Worm (Caenorhabditis elegans) whole organism, L4/young adult: ENCODE measurements around the gene F10G7.12.

Experiments
- W03F9.2 ChIP-seq: fragments of 150-350 bp; optimal IDR thresholded peaks from 2 replicates; lab custom pipeline; 2014; ENCODE audit warnings: missing biosample characterization, missing genetic modification characterization
- dao-5 ChIP-seq: sonication (generic microtip); optimal IDR thresholded peaks from 2 replicates; lab custom pipeline; 2016; ENCODE audit warnings: missing genotype, missing genetic modification characterization, moderate library complexity, missing compliant biosample characterization
- him-1 ChIP-seq: sonication (generic microtip); optimal IDR thresholded peaks from 2 replicates; lab custom pipeline; 2016; ENCODE audit warnings: missing genotype, missing genetic modification reagents, missing genetic modification characterization, missing compliant biosample characterization

The F10G7.12 gene

DNA sequence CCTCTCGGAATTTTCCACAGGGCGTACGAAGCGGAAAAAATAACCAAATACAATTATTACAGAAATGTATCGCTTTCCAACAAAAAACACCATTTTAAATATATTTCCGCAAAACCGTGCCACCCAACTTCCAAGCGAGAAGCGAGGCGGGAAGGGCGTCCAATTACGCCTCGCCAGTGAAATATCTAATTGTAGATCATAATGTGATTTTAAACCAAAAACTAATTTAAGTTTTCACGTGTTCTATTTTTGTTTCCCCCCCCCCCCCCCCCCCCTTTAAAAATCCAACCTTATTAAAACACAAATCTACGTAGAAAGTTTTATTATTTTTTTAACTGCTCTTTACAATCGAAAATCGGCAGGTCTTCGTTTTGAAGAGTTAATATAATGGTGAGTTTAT lies at the start of gene F10G7.12:
Gene F10G7.12, plus strand, starts transcription at position 301 of the 400 bp plus-strand sequence.
- no peak for TF ChIP-seq dao-5 (tag; lab: Kevin White, UChicago)
- TF ChIP-seq him-1 (tag; lab: Kevin White, UChicago) = no peak
- no peak for TF ChIP-seq W03F9.2 (tag; lab: Kevin White, UChicago)

DNA sequence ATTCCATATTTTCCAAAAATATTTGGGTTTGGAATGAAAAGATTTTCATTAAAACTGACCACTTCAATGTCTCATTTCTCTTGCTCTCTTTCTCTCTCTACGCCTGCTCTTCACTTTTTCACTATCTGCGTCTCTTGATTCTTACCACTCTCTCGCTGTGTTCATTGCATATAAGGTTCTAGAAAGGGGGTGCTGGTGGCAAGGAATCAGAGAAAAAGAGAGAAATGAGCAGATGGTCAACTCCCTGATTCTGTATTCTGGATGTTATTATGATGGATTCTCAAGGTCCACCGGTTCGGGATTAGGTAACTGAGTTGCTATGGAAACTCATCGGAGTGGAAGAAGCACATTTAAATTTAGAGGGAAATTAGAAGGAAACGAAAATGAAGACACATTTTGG lies 48.8 kb upstream of the F10G7.12 start:
- TF ChIP-seq dao-5 (tag; lab: Kevin White, UChicago) (no peak), him-1 (tag; lab: Kevin White, UChicago) (no peak), W03F9.2 (tag; lab: Kevin White, UChicago) (no peak)

DNA sequence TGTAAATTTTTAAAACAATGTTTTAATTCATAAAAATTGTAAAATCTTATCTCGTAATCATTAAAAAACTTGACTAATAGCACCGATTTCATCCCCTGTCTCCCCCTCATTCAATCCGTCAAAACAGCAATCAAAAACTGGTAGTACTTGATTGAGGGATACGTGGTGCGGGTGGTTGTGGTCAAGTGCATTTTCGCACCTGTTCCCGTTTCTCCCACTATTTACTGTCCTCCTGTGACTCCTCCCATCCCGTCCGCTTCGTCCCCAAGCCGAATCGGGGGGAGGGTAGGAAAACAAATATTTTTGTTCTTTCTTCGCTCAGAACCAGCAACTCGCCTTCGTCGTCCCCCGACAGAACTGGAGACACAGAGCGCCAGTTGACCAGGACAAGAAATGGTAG lies 40.8 kb upstream of the F10G7.12 start, which contains the start of gene lgc-27:
Gene lgc-27, plus strand, starts transcription at position 301 of the 400 bp plus-strand sequence.
- no peak for TF ChIP-seq W03F9.2 (tag; lab: Kevin White, UChicago)

DNA sequence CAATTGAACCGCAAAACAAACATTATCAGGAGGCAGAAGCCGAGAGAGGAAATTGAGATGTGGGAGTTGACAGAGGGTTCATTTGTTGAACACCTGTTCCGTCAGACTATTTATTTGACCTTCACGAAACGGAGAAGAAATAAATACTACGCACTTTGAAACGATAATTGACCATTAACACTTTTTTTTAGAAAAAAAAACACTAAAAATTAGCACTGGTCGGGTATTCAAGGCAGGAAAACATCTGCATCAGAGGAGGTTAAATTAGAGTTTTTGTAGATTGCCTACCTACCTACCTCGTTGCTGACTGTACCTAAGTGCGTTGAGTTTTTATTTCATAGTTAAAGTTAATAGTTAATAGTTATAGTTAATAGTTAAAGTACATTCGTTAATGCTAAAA lies 39.5 kb upstream of the F10G7.12 start:
- no peak for TF ChIP-seq dao-5 (tag; lab: Kevin White, UChicago)

DNA sequence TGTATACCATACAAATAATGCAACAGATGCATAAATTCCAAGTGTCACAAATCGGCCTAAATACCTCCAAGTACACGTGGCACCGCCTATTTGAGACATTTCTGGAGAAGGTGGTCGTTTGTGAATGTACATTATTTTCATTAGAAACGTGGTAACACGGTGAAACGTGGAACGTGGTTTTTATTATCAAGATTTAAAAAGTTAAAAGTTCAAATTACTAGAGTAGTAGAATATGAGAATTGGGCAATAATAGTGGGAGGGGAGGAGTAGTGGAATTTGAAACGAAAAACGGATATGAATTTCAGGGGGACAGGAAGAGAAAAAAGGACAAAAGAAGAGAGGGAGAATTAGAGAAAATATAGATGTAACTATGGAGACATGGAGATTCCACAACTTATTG lies 33.7 kb upstream of the F10G7.12 start, which contains the start of gene fut-6:
Gene fut-6, minus strand, starts transcription at position 101 of the 400 bp plus-strand sequence.
- no peak for TF ChIP-seq W03F9.2 (tag; lab: Kevin White, UChicago)
- no peak for TF ChIP-seq dao-5 (tag; lab: Kevin White, UChicago)

DNA sequence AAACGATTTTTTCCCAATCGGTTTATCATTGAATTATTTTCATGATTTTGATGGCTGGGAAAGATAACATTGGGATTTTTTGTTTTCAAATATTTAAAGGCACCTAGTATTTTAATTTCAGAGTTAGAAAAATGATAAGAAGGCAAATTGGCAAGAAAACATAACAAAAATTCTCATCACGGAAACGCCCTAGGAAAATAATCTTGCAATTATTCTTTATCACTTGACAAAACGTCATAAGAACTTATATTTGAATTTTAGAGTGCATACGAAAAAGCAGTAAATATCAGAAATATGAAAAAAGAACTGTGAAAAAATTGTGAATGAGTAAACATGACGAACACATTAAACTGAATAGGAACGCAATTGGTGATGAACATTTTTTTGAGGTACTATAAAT lies 32.2 kb upstream of the F10G7.12 start:
- TF ChIP-seq W03F9.2 (tag; lab: Kevin White, UChicago) (no peak), him-1 (tag; lab: Kevin White, UChicago) (no peak), dao-5 (tag; lab: Kevin White, UChicago) (no peak)

DNA sequence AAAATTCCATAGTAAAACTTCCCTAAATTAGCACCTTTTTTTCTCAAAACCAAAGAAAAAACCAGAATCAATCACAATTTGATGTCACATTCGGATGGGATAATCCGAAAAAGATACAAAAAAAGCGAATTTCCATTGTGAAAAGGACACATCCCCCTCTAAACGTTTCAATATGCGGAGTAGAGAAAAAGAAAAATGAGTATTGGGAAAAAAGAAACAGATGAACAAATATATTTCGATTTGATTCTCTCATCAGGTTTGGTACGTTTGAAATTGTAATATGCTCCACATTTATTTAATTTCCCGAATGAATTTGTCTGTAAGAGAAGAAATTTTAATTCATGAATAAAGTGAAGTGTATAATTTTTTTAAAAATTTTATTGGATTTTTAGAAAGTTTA lies 31.3 kb upstream of the F10G7.12 start:
- TF ChIP-seq W03F9.2 (tag; lab: Kevin White, UChicago) (no peak), him-1 (tag; lab: Kevin White, UChicago) (no peak), dao-5 (tag; lab: Kevin White, UChicago) (no peak)

DNA sequence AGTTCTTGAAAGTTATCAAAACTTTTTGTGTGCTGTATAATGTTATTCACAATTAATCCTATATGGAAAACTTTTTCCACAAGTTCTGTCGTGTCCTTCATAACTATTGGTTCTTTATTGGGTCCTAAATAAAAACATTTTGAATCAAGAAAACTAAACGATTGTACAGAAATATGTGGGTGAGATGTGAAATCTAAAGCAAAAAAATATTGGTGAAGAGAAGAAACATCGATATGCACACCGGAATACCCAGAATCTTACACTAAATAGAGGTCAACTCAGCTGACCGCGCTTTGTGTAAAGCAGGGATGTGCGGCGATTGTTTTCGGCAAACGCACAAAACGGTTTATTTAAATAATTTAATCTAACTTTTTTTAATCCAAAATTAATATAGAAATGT lies 28.3 kb upstream of the F10G7.12 start, which contains the start of gene T05A7.13:
Gene T05A7.13, minus strand, starts transcription at position 101 of the 400 bp plus-strand sequence.
- TF ChIP-seq W03F9.2 (tag; lab: Kevin White, UChicago) = no peak
- TF ChIP-seq him-1 (tag; lab: Kevin White, UChicago) = no peak
- no peak for TF ChIP-seq dao-5 (tag; lab: Kevin White, UChicago)

DNA sequence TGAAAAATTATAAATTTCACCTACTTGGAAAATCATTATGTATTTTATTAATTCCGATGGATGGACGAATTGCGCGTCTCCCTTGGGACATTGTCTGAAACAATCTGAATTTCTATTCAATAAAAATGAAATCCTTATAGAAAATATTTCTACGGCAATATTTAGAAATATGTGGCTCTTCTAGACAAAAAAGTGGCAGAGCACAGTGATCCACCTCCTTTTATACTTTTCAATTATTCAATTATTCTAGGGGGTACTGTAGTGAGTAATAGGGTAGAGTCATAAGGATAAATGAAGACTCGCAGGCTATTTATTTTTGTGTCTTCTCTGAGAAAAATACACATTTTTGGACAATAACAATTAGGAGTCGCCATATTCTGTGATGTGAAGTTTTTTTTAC lies 26.4 kb upstream of the F10G7.12 start, which contains the start of gene T05A7.12:
Gene T05A7.12, minus strand, starts transcription at position 101 of the 400 bp plus-strand sequence.
- TF ChIP-seq him-1 (tag; lab: Kevin White, UChicago) = no peak
- TF ChIP-seq dao-5 (tag; lab: Kevin White, UChicago) = no peak
- no peak for TF ChIP-seq W03F9.2 (tag; lab: Kevin White, UChicago)

DNA sequence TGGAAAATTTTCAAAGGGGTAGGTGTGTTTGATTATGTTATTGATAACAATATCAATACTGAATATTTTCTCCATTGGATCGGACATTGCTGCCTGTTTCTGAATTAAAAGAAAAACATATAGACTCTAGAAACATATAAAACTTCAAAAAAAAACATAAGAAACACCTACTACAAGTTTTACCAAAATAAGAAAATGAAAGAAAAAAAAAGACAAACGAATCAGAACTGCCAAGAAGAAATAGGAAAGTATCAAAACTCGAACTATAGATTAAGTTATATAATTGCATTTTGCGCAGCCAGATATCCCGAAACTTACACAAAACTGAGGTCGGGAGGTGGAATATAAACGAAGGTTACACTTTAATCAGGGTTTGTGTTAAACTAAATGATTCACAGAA lies 24.2 kb upstream of the F10G7.12 start, which contains the start of gene T05A7.11:
Gene T05A7.11, minus strand, starts transcription at position 101 of the 400 bp plus-strand sequence.
- TF ChIP-seq W03F9.2 (tag; lab: Kevin White, UChicago) (no peak), dao-5 (tag; lab: Kevin White, UChicago) (no peak), him-1 (tag; lab: Kevin White, UChicago) (no peak)

DNA sequence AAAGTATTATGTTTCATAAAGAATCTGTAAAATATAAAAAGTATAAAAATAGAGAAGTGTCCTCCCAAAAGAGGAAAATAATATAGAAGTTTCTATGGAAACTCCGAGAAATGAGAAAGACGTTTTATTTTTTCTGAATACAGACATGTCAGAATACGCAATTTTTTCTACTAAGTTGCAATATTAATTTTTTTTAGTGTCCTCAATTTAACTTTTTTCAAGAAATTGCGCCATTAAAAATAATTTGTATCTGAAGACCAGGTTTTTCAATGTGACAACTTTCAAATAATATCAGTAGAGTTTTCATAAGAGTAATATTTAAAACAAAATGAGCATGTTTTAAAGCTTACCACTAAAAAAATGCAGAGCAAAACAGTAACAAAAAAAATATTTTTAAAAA lies 22.0 kb upstream of the F10G7.12 start, which contains the start of gene fut-5:
Gene fut-5, minus strand, starts transcription at position 101 of the 400 bp plus-strand sequence.
- TF ChIP-seq dao-5 (tag; lab: Kevin White, UChicago) (no peak), W03F9.2 (tag; lab: Kevin White, UChicago) (no peak), him-1 (tag; lab: Kevin White, UChicago) (no peak)

DNA sequence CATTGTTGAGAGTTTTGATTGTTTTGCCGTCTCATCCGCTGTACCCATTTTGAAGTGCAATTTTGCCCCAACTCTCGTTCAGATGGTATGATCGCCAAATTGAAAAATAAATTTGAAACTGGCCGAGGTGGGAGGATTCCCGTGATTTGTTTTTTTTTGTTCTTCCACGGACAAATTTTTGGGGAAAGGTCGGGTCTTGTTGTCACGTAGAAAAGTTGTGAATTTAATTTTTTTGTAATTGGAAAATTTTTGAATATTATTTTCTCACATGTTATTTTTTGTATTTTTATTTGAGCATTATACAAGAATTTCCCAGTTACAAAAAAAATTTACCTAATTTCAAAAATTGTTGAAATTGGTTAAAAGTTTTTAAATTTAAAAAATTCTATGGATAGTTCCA lies 17.9 kb upstream of the F10G7.12 start, which contains the start of gene T05A7.6:
Gene T05A7.6, minus strand, starts transcription at position 101 of the 400 bp plus-strand sequence.
- TF ChIP-seq dao-5 (tag; lab: Kevin White, UChicago) (no peak), him-1 (tag; lab: Kevin White, UChicago) (no peak), W03F9.2 (tag; lab: Kevin White, UChicago) (no peak)

DNA sequence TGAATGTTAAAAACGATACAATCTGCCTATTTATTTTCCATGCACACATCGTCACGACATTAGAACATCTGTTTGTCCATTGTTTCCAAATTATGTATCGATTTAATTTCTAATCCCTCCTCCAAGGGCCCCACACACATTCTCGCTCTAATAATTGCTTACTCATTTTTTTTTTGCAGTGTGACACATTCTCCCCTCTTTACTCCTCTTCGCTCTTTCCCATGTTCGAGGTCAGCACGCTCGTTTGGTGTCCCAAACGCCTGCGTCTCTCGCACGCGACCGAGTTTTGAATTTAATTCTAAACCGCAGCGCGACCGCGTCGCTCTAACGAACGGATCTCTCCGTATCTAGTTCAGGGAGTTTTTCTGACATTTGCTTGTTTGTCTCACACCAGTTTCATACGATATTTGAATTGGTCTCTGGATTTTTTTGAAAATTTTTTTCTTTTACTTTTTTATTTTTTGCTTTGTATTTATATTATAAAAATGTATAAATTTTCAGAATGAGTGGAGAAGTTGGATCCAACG lies 16.9 kb upstream of the F10G7.12 start, which contains the start of the genes clec-140 and hmg-11:
Gene clec-140, plus strand, starts transcription at position 477 of the 527 bp plus-strand sequence.
Gene hmg-11, plus strand, starts transcription at position 502 of the 527 bp plus-strand sequence.
- TF ChIP-seq W03F9.2 (tag; lab: Kevin White, UChicago) (no peak), dao-5 (tag; lab: Kevin White, UChicago) (no peak), him-1 (tag; lab: Kevin White, UChicago) (no peak)

DNA sequence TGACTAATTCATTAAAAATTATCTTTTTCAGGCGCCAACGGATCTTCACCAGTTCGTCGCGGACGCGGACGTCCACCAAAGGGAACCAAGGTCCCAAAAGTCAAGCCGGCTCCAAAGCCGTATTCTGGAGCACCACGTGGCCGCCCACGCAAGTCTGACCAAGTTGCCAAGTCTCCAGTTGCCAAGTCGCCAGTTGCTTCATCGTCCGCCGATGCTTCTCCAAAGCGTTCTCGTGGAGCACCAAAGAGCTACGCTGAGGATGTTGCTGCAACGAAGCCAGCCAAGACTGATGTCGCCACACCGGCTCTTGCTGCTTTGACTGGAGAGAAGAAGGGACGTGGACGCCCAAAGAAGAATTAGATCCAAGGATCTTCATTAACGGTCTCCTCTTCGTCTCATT lies 16.3 kb upstream of the F10G7.12 start:
- no peak for TF ChIP-seq him-1 (tag; lab: Kevin White, UChicago)
- no peak for TF ChIP-seq W03F9.2 (tag; lab: Kevin White, UChicago)
- no peak for TF ChIP-seq dao-5 (tag; lab: Kevin White, UChicago)
